Fruit fly (Drosophila melanogaster): ENCODE measurements around the gene Mcm6.

DNA sequence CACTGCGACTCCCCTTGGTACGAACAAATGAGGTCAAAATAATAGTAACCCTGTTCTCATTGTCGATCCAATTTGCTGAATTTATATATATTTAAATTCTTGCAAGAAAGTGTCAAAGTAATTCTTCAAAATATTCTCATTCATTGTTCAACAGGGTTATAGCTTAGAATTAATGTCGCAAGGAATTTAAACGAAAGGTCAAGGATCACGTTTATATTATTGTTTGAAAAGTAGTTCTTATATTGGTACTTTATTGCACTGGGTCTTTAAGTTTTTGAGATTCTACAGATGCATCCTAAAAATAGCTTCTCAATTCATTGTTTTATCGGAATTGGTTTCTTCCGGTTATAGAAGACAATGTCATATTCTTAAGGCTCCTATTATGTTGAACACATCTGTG lies 29.8 kb downstream of the Mcm6 start:
- TF ChIP-seq dmrt11E (tag; optimal IDR thresholded peaks at IDR 0.05), result no peak
- TF ChIP-seq Rx (GFP tag; IDR thresholded peaks at IDR 0.05), result no peak
- TF ChIP-seq Oaz (GFP tag; IDR thresholded peaks at IDR 0.05), result no peak
- TF ChIP-seq Antp (GFP tag; optimal IDR thresholded peaks at IDR 0.05), result no peak
